Fruit fly (Drosophila melanogaster) whole organism: Measurements from ENCODE around the gene Alh.
A peak's percentile ranks its signal among the peaks of the same experiment; 100 is the strongest.

Experiments
- CG8478 ChIP-seq: fragments of >200 bp; optimal IDR thresholded peaks from 2 replicates; lab custom pipeline; 2018; ENCODE audit warnings: inconsistent platforms
- Dll ChIP-seq: fragments of >200 bp; optimal IDR thresholded peaks from 2 replicates; lab custom pipeline; 2017
- EcR ChIP-seq, 2 experiments: fragments of >200 bp; optimal IDR thresholded peaks; 2 replicates each; lab custom pipeline; 2017; ENCODE audit warnings: missing biosample characterization in 2 of 2, missing genetic modification characterization in 2 of 2, missing genetic modification reagents in 2 of 2
- pan ChIP-seq: fragments of >200 bp; optimal IDR thresholded peaks from 2 replicates; lab custom pipeline; 2017
- psq ChIP-seq: fragments of >200 bp; optimal IDR thresholded peaks from 2 replicates; lab custom pipeline; 2017
- usp ChIP-seq: fragments of >200 bp; optimal IDR thresholded peaks from 2 replicates; lab custom pipeline; 2017; ENCODE audit warnings: missing biosample characterization, missing genetic modification characterization, mixed read lengths

Gene Alh

dm6 chr3R:7123699-7124098 lies 286 bp downstream of the Alh start:
- TF ChIP-seq psq (no peak), Dll (lab: Kevin White, UChicago) (no peak), CG8478 (peak; percentile 85), EcR (GFP tag; optimal IDR thresholded peaks at IDR 0.05; lab: Kevin White, UChicago) (no peak), usp (GFP tag; lab: Kevin White, UChicago) (no peak), pan (lab: Kevin White, UChicago) (no peak)

DNA sequence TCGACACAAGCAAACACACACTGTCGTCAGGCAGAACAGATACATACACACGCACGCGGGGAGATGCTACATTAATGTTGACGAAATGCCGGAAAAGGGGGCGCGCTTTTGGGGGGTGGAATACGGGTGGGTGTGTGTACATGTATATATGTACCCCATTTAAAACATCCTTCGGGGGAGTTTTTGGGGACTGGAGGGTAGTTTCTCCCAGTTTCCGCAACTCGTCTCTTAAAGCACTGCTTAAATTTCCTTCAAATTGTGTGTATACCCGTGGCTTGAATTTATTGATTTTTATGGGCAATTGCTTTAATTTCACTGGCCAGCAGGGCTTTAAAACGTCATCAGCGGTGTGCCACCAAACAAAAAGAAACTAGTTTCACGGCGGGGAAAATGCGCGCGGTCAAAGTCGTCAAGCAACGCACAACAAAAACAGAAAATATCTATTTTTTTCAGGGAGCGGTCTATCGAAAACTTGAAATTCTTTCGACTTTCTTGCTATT lies 862 bp downstream of the Alh start:
- TF ChIP-seq usp (GFP tag; lab: Kevin White, UChicago) (no peak), psq (no peak), CG8478 (no peak), pan (lab: Kevin White, UChicago) (no peak), EcR (GFP tag; optimal IDR thresholded peaks at IDR 0.05; lab: Kevin White, UChicago) (no peak), Dll (lab: Kevin White, UChicago) (no peak)

dm6 chr3R:7122172-7123072 lies 1.6 kb downstream of the Alh start:
- TF ChIP-seq Dll (lab: Kevin White, UChicago) = no peak
- TF ChIP-seq usp (GFP tag; lab: Kevin White, UChicago) = no peak
- TF ChIP-seq EcR (GFP tag; optimal IDR thresholded peaks at IDR 0.05; lab: Kevin White, UChicago) = peak; percentile 57 to 74
- TF ChIP-seq CG8478 = no peak
- no peak for TF ChIP-seq pan (lab: Kevin White, UChicago)
- TF ChIP-seq psq = no peak

dm6 chr3R:7117590-7117989 lies 6.4 kb downstream of the Alh start, which contains the start of gene Mlp84B:
Gene Mlp84B (minus strand): TSS chr3R:7117732.
- no peak for TF ChIP-seq Dll (lab: Kevin White, UChicago)
- no peak for TF ChIP-seq EcR (GFP tag; optimal IDR thresholded peaks at IDR 0.05; lab: Kevin White, UChicago)
- TF ChIP-seq usp (GFP tag; lab: Kevin White, UChicago) = no peak
- TF ChIP-seq CG8478 = no peak
- no peak for TF ChIP-seq pan (lab: Kevin White, UChicago)
- TF ChIP-seq psq = no peak

DNA sequence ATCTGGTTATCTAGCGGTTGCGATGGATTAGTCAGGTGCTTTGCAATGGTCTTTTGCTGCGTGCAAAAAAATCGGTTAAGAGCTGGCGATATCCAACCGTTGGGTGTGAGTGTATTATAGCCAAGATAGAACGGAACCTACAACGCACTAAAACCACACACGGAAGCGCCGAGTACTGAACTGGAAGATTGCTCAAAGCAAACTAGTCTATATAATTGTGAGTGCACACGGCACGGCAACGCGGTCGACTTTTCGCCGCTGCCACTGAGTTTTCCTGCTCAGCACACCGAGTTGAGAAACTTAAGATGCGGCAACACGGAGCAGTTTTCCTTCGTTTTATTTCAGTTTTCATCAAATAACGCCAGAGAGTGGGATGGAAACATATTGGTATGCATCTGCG lies 7.5 kb downstream of the Alh start:
- no peak for TF ChIP-seq CG8478

- no peak for TF ChIP-seq psq
- no peak for TF ChIP-seq Dll (lab: Kevin White, UChicago)
- TF ChIP-seq pan (lab: Kevin White, UChicago) = no peak
- no peak for TF ChIP-seq usp (GFP tag; lab: Kevin White, UChicago)
- no peak for TF ChIP-seq CG8478
- TF ChIP-seq EcR (GFP tag; optimal IDR thresholded peaks at IDR 0.05; lab: Kevin White, UChicago) = no peak
Measured at dm6 chr3R:7112977-7113376, 11.0 kb downstream of the Alh start.

dm6 chr3R:7111206-7111858 lies 12.7 kb downstream of the Alh start:
- TF ChIP-seq pan (lab: Kevin White, UChicago) (no peak), usp (GFP tag; lab: Kevin White, UChicago) (no peak), CG8478 (no peak), EcR (GFP tag; optimal IDR thresholded peaks at IDR 0.05; lab: Kevin White, UChicago) (no peak), Dll (lab: Kevin White, UChicago) (no peak), psq (no peak)

DNA sequence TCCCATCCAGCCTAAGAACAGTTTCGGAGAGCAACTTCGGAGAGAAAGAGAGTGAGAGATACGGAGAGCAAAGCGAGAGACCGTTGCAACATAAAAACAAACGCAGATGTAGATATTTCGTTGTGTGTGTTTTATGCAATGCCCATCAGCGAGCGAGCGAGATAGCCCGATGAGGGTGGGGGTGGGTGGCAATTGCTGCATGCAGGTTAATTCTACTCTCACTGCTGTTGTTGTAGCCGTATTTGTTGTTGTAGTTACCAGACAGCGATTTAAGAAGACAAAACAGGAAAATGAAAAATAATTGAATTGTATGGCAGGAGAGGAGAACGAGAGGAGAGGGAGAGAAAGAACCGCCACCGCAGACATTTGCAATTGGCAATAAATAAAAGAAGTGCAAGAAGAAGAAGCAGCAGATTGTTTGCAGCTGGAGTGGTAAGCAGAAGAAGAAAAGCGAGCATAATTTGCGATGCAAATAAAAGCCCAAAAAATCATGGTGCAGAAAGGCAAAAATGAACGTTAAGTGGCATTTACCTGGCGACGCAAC lies 14.2 kb downstream of the Alh start:
- TF ChIP-seq EcR (GFP tag; optimal IDR thresholded peaks at IDR 0.05; lab: Kevin White, UChicago) = peak in 1 of 2 experiments; percentile 59
- no peak for TF ChIP-seq CG8478

DNA sequence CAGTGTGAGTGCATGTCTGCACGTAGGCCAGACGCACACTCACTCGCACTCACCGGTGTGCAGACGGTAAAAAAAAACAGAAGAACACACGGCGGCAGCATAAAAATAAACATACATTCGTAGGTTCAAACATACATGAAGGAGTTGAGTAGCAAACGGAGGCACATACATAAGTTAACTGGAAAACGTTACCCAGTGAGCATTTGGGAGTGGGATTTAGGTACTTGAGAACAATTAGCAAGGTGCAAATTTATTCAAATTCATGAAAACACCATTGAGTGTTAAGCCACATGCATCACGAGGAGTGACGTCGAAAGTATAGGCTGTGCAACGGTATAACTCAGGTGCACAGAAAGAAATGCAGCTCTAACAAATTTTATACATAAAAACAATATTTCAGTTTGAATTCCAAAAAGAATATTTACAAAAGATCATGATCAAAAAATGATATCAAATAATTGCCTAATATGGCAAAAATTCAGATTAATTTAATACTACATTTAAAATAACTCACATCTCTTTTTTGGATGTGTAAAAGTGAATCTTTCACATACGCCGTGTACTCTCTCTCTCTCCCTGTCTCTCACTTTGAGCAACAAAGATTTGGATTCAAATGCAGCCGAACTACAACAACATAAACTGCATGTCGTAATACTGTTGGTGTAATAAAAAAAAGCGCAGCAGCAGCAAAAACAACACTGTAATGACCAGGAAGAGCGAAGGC lies 15.2 kb downstream of the Alh start:
- no peak for TF ChIP-seq psq
- no peak for TF ChIP-seq usp (GFP tag; lab: Kevin White, UChicago)
- no peak for TF ChIP-seq pan (lab: Kevin White, UChicago)
- no peak for TF ChIP-seq EcR (GFP tag; optimal IDR thresholded peaks at IDR 0.05; lab: Kevin White, UChicago)
- TF ChIP-seq CG8478 = no peak
- no peak for TF ChIP-seq Dll (lab: Kevin White, UChicago)

dm6 chr3R:7107713-7108588 lies 16.0 kb downstream of the Alh start:
- no peak for TF ChIP-seq psq
- no peak for TF ChIP-seq CG8478
- TF ChIP-seq pan (lab: Kevin White, UChicago) = no peak
- TF ChIP-seq Dll (lab: Kevin White, UChicago) = peak; percentile 94
- TF ChIP-seq usp (GFP tag; lab: Kevin White, UChicago) = no peak
- peak in 1 of 2 experiments; percentile 95 for TF ChIP-seq EcR (GFP tag; optimal IDR thresholded peaks at IDR 0.05; lab: Kevin White, UChicago)
